Worm (Caenorhabditis elegans): ENCODE data around the gene F08F3.10.

The F08F3.10 gene

DNA sequence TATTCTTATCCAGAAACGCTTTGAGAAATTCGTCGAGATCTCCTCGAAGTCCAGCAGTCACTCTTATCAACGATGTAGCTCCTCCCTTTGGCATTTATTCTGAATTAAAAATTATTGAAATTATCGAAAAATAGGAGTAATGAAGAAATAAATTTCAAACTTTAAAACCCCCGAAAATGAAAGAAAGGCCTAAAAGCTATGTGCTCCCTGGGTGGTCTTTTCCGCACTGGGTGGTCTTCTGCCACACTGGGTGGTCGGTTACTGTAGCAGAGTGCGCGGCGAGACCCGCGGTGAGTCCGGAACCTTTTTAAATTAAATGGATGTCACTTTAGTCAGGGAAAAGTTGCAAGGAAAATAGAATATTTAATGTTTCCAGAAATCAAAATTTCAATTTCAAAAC lies 25.9 kb downstream of the F08F3.10 start, which contains the start of gene snpc-1.3:
snpc-1.3 (minus strand) TSS at position 101 of the 400 bp plus-strand sequence.
- no peak for TF ChIP-seq Y55F3AM.14 (GFP tag; optimal IDR thresholded peaks at IDR 0.05)
- no peak for TF ChIP-seq unc-55 (GFP tag; optimal IDR thresholded peaks at IDR 0.05)
- TF ChIP-seq unc-62 (GFP tag; optimal IDR thresholded peaks at IDR 0.05), result no peak
- TF ChIP-seq ZK546.5 (tag; optimal IDR thresholded peaks at IDR 0.05), result no peak
- TF ChIP-seq F13H6.1 (tag; optimal IDR thresholded peaks at IDR 0.05), result no peak
- TF ChIP-seq elt-3 (tag; optimal IDR thresholded peaks at IDR 0.05), result no peak
- no peak for TF ChIP-seq snpc-4 (tag; optimal IDR thresholded peaks at IDR 0.05)
- TF ChIP-seq sem-4 (tag; optimal IDR thresholded peaks at IDR 0.05), result no peak
- no peak for TF ChIP-seq peb-1 (tag; optimal IDR thresholded peaks at IDR 0.05)
- no peak for TF ChIP-seq nhr-129 (tag; optimal IDR thresholded peaks at IDR 0.05)
- TF ChIP-seq elt-1 (tag; optimal IDR thresholded peaks at IDR 0.05), result no peak
- no peak for TF ChIP-seq ztf-4 (tag; optimal IDR thresholded peaks at IDR 0.05)
- no peak for TF ChIP-seq zag-1 (tag; optimal IDR thresholded peaks at IDR 0.05)
- no peak for TF ChIP-seq nhr-23 (tag; optimal IDR thresholded peaks at IDR 0.05)
- TF ChIP-seq sma-3 (GFP tag; optimal IDR thresholded peaks at IDR 0.05), result no peak
- TF ChIP-seq unc-39 (tag; optimal IDR thresholded peaks at IDR 0.05), result no peak
- TF ChIP-seq aly-2 (tag; optimal IDR thresholded peaks at IDR 0.05), result no peak

DNA sequence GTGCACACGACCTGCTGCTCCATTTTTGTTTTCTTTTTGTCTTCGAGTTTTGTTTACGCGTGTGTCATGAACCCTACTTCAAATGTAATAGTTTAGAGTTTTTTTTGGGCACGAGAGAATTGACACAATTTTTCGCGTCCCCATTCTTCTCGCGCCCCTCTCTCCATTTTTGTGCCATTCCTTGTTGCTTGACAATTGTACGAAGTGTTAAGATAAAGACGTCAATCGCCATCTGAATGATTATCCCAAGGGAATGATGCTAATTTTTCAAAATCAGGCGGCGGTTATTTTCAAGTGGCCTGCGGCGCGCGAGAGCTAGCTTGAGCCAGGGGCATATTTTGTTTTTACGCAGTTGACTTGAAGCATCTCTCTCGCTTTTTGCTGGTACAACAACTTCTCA lies 29.2 kb downstream of the F08F3.10 start:
- TF ChIP-seq zag-1 (tag; optimal IDR thresholded peaks at IDR 0.05) (peak; percentile 13), nhr-129 (tag; optimal IDR thresholded peaks at IDR 0.05) (no peak), mab-5 (tag; optimal IDR thresholded peaks at IDR 0.05) (peak; percentile 3), nhr-23 (tag; optimal IDR thresholded peaks at IDR 0.05) (no peak), C34F6.9 (tag; optimal IDR thresholded peaks at IDR 0.05) (no peak)

ce11 chrV:5444037-5444436 lies 30.9 kb downstream of the F08F3.10 start:
- no peak for TF ChIP-seq gmeb-1 (tag; optimal IDR thresholded peaks at IDR 0.05)
- TF ChIP-seq elt-3 (tag; optimal IDR thresholded peaks at IDR 0.05), result no peak
- no peak for TF ChIP-seq R02D3.7 (tag; optimal IDR thresholded peaks at IDR 0.05)
- no peak for TF ChIP-seq sma-3 (GFP tag; optimal IDR thresholded peaks at IDR 0.05)
- TF ChIP-seq dmd-4 (tag; optimal IDR thresholded peaks at IDR 0.05), result no peak
- no peak for TF ChIP-seq nhr-129 (tag; optimal IDR thresholded peaks at IDR 0.05)
- no peak for TF ChIP-seq lin-11 (tag; optimal IDR thresholded peaks at IDR 0.05)
- no peak for TF ChIP-seq mab-5 (tag; optimal IDR thresholded peaks at IDR 0.05)

DNA sequence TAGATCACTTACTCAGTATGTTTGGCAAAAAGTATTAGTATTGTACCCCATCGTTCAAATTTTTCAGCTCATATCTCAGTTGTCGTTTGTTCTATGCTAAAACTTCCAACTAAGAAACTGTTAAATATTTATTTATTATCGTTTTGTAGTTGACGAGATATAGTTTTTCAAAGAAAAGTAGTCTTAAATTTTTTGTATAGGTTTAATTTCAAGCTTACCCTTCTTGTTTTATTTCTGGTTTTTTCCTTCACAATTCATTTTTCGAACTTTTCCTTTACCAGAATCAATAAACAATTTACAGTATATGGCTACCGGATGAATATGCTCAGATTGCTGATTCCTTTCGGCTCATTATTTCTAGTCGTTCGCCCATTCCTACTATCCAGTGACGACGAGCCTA lies 32.7 kb downstream of the F08F3.10 start, which contains the start of gene F08F3.1:
F08F3.1 (plus strand) TSS at position 301 of the 400 bp plus-strand sequence.
- TF ChIP-seq lin-11 (tag; optimal IDR thresholded peaks at IDR 0.05) (no peak), unc-39 (tag; optimal IDR thresholded peaks at IDR 0.05) (no peak), ceh-82 (tag; optimal IDR thresholded peaks at IDR 0.05) (no peak), mbf-1 (tag; optimal IDR thresholded peaks at IDR 0.05) (no peak), nhr-237 (tag; optimal IDR thresholded peaks at IDR 0.05) (no peak), ztf-11 (tag; optimal IDR thresholded peaks at IDR 0.05) (no peak), blmp-1 (tag; optimal IDR thresholded peaks at IDR 0.05; ENCODE audit: insufficient read depth) (no peak)

DNA sequence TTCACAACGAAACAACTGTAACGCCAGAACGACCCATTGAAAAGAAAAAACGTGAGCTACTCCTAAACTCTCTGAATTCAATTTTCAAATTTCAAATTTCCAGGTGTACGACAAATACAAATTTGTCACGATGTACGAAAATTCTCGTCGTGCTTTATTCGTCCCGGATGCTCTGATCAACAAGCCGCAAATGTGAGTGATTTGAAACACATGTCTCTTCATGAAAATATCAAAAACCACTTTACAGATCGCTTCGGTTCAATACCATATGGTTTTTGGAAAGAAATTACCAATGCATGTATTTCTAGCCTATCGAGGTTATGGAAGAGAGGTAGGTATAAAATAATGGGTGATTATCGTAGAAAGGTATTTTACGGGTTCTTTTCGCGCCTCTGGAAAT lies 33.9 kb downstream of the F08F3.10 start:
- TF ChIP-seq elt-3 (tag; optimal IDR thresholded peaks at IDR 0.05) (no peak), ZK546.5 (tag; optimal IDR thresholded peaks at IDR 0.05) (no peak), dmd-4 (tag; optimal IDR thresholded peaks at IDR 0.05) (no peak), mdl-1 (tag; optimal IDR thresholded peaks at IDR 0.05) (no peak), nhr-21 (tag; optimal IDR thresholded peaks at IDR 0.05) (no peak), elt-1 (tag; optimal IDR thresholded peaks at IDR 0.05) (no peak), crh-2 (tag; optimal IDR thresholded peaks at IDR 0.05) (no peak), ztf-11 (tag; optimal IDR thresholded peaks at IDR 0.05) (no peak), R02D3.7 (tag; optimal IDR thresholded peaks at IDR 0.05) (no peak), skn-1 (tag; optimal IDR thresholded peaks at IDR 0.05) (no peak), ceh-82 (tag; optimal IDR thresholded peaks at IDR 0.05) (no peak), nhr-25 (tag; optimal IDR thresholded peaks at IDR 0.05) (no peak), nhr-23 (tag; optimal IDR thresholded peaks at IDR 0.05) (no peak), snpc-4 (tag; optimal IDR thresholded peaks at IDR 0.05) (no peak)

DNA sequence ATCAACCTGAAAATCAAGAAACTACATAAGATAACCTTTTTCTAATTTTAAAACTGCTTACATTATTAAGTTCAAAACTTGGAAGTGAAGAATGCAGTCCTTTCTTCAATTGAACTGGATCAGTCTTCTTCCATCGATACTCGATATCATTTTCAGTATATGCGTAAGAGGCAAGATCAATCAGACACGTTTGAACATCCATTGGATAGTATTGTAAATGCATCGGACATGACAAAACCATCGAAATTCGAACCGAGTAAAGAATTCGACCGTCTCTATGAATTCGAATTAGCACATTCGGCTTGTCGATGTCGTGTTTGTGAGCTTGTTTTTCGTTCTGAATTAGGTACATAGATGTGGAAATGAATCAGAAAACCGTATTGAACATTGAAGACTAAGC lies 37.6 kb downstream of the F08F3.10 start:
- no peak for TF ChIP-seq C34F6.9 (tag; optimal IDR thresholded peaks at IDR 0.05)
- no peak for TF ChIP-seq gmeb-1 (tag; optimal IDR thresholded peaks at IDR 0.05)
- TF ChIP-seq Y55F3AM.14 (GFP tag; optimal IDR thresholded peaks at IDR 0.05), result no peak
- no peak for TF ChIP-seq mdl-1 (tag; optimal IDR thresholded peaks at IDR 0.05)
- no peak for TF ChIP-seq elt-1 (tag; optimal IDR thresholded peaks at IDR 0.05)
- TF ChIP-seq ama-1 (optimal IDR thresholded peaks at IDR 0.05), result no peak
- no peak for TF ChIP-seq dmd-4 (tag; optimal IDR thresholded peaks at IDR 0.05)
- no peak for TF ChIP-seq skn-1 (tag; optimal IDR thresholded peaks at IDR 0.05)
- no peak for TF ChIP-seq nhr-21 (tag; optimal IDR thresholded peaks at IDR 0.05)
- no peak for TF ChIP-seq nhr-25 (tag; optimal IDR thresholded peaks at IDR 0.05)
- no peak for TF ChIP-seq R02D3.7 (tag; optimal IDR thresholded peaks at IDR 0.05)
- no peak for TF ChIP-seq lin-13 (GFP tag; optimal IDR thresholded peaks at IDR 0.05)
- no peak for TF ChIP-seq lin-39 (tag; optimal IDR thresholded peaks at IDR 0.05)
- no peak for TF ChIP-seq sem-4 (tag; optimal IDR thresholded peaks at IDR 0.05)
- no peak for TF ChIP-seq unc-39 (tag; optimal IDR thresholded peaks at IDR 0.05)
- TF ChIP-seq lin-11 (tag; optimal IDR thresholded peaks at IDR 0.05), result no peak
- TF ChIP-seq nhr-129 (tag; optimal IDR thresholded peaks at IDR 0.05), result no peak

All from whole organism, L2 larva.